Worm (Caenorhabditis elegans) whole organism, L4 larva: ENCODE measurements around the gene ephx-1.

Source experiments
- F37D6.2 ChIP-seq: sonication (generic microtip); optimal IDR thresholded peaks from 2 replicates; lab custom pipeline; 2016; ENCODE audit warnings: mild to moderate bottlenecking, missing genetic modification characterization, missing compliant biosample characterization
- R02D3.7 ChIP-seq: fragments of 150-350 bp; sonication (generic microtip); optimal IDR thresholded peaks from 3 replicates; lab custom pipeline; 2014; ENCODE audit warnings: missing biosample characterization, missing genetic modification characterization
- jun-1 ChIP-seq: fragments of 150-350 bp; optimal IDR thresholded peaks from 2 replicates; lab custom pipeline; 2014; ENCODE audit warnings: missing biosample characterization, missing genetic modification reagents, missing genetic modification characterization
- nhr-237 ChIP-seq: sonication (generic microtip); optimal IDR thresholded peaks from 2 replicates; lab custom pipeline; 2017; ENCODE audit warnings: missing biosample characterization, missing genetic modification characterization
- rbr-2 ChIP-seq: sonication (generic microtip); optimal IDR thresholded peaks from 2 replicates; lab custom pipeline; 2016; ENCODE audit warnings: missing genotype, missing genetic modification characterization, missing compliant biosample characterization
- snpc-1.2 ChIP-seq: fragments of 200-800 bp; sonication (Bioruptor generic); IDR thresholded peaks from 2 replicates; pipeline ENCODE4 v1.3.6; 2022; ENCODE audit warnings: missing genetic modification reagents, missing genetic modification characterization, missing compliant biosample characterization
- snpc-4 ChIP-seq: fragments of 150-350 bp; optimal IDR thresholded peaks from 2 replicates; lab custom pipeline; 2014; ENCODE audit warnings: missing biosample characterization, missing genetic modification characterization

DNA sequence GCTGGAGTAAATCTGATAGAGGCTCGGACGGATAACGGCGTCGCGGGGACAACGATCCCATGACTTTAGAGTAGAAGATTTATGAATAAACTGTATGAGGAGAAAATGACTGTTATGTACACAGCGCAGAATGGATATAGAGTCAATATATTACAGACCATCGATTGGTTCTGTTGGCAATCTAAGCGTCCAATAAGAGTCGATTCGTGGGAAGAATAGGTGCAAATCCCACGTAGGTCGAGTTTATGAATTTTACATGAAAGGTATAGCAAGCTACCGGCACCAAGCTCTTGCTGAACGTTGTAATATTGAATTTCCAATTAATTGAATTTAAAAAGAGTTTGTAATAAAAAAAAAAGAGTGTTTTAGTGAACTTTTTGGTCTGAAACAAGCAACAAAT is 59.3 kb downstream of the ephx-1 start, which contains the start of gene fbxb-118:
- TF ChIP-seq jun-1 (no peak), rbr-2 (tag; lab: Kevin White, UChicago) (no peak), nhr-237 (tag; lab: Kevin White, UChicago) (no peak), snpc-4 (no peak), R02D3.7 (tag; lab: Kevin White, UChicago) (no peak), snpc-1.2 (GFP tag; lab: Robert Waterston, UW) (no peak), F37D6.2 (tag; lab: Kevin White, UChicago) (no peak)
